Fruit fly (Drosophila melanogaster) whole organism, pupa: Measurements from ENCODE around the gene CG6026.
A peak's percentile ranks its signal among the peaks of the same experiment; 100 is the strongest.

Experiments
- CG10348 ChIP-seq: fragments of 200-800 bp; sonication (Bioruptor generic); IDR thresholded peaks from 2 replicates; pipeline ENCODE4 v1.3.6; 2022; ENCODE audit warnings: missing biosample characterization, missing genetic modification characterization
- CG12605 ChIP-seq: fragments of 200-800 bp; sonication (Bioruptor generic); IDR thresholded peaks from 2 replicates; pipeline ENCODE4 v1.3.6; 2022; ENCODE audit warnings: missing biosample characterization, missing genetic modification characterization
- CG13204 ChIP-seq: fragments of 200-800 bp; sonication (Bioruptor generic); optimal IDR thresholded peaks from 2 replicates; lab custom pipeline; 2018; ENCODE audit warnings: missing biosample characterization, mild to moderate bottlenecking, missing genetic modification characterization, moderate library complexity
- CG14655 ChIP-seq: fragments of 200-800 bp; sonication (Bioruptor generic); optimal IDR thresholded peaks from 3 replicates; lab custom pipeline; 2017; ENCODE audit warnings: mild to moderate bottlenecking, missing biosample characterization, missing genetic modification reagents, missing genetic modification characterization
- CG15710 ChIP-seq: fragments of 200-800 bp; sonication (Bioruptor generic); optimal IDR thresholded peaks from 2 replicates; lab custom pipeline; 2018; ENCODE audit warnings: missing biosample characterization, mild to moderate bottlenecking, missing genetic modification characterization, moderate library complexity
- CG17806 ChIP-seq: fragments of 200-800 bp; sonication (Bioruptor generic); optimal IDR thresholded peaks from 2 replicates; lab custom pipeline; 2018; ENCODE audit warnings: missing biosample characterization, mild to moderate bottlenecking, missing genetic modification characterization, moderate library complexity
- CG32121 ChIP-seq: fragments of 200-800 bp; sonication (Bioruptor generic); IDR thresholded peaks from 2 replicates; pipeline ENCODE4 v1.3.6; 2022; ENCODE audit warnings: missing biosample characterization, missing genetic modification characterization
- CG34367 ChIP-seq: fragments of 200-800 bp; sonication (Bioruptor generic); optimal IDR thresholded peaks from 2 replicates; lab custom pipeline; 2018; ENCODE audit warnings: missing biosample characterization, mild to moderate bottlenecking, missing genetic modification characterization
- CG4496 ChIP-seq: fragments of 200-800 bp; sonication (Bioruptor generic); IDR thresholded peaks from 3 replicates; pipeline ENCODE4 v1.3.6; 2022; ENCODE audit warnings: missing biosample characterization, missing genetic modification characterization
- CG8159 ChIP-seq: fragments of 200-800 bp; sonication (Bioruptor generic); optimal IDR thresholded peaks from 3 replicates; lab custom pipeline; 2018; ENCODE audit warnings: missing biosample characterization, mild to moderate bottlenecking, missing genetic modification characterization, moderate library complexity
- CG8301 ChIP-seq: fragments of 200-800 bp; sonication (Bioruptor generic); optimal IDR thresholded peaks from 2 replicates; lab custom pipeline; 2018; ENCODE audit warnings: missing biosample characterization, mild to moderate bottlenecking, missing genetic modification characterization
- CG9948 ChIP-seq: fragments of 200-800 bp; sonication (Bioruptor generic); optimal IDR thresholded peaks from 2 replicates; lab custom pipeline; 2018; ENCODE audit warnings: missing biosample characterization, mild to moderate bottlenecking, missing genetic modification characterization, moderate library complexity
- D1 ChIP-seq: fragments of 200-800 bp; sonication (Bioruptor generic); optimal IDR thresholded peaks from 2 replicates; lab custom pipeline; 2018; ENCODE audit warnings: missing biosample characterization, mild to moderate bottlenecking, missing genetic modification characterization, moderate library complexity
- EcR ChIP-seq: fragments of 200-800 bp; sonication (Bioruptor generic); optimal IDR thresholded peaks from 3 replicates; lab custom pipeline; 2019; ENCODE audit warnings: missing biosample characterization, missing genetic modification characterization, mild to moderate bottlenecking, moderate library complexity, missing genetic modification reagents
- Ets98B ChIP-seq: fragments of 200-800 bp; sonication (Bioruptor generic); IDR thresholded peaks from 2 replicates; pipeline ENCODE4 v1.3.6; 2022; ENCODE audit warnings: missing biosample characterization, missing genetic modification characterization
- Pif1A ChIP-seq: fragments of 200-800 bp; sonication (Bioruptor generic); optimal IDR thresholded peaks from 3 replicates; lab custom pipeline; 2016; ENCODE audit warnings: missing biosample characterization, missing genetic modification characterization
- Pif1B ChIP-seq: fragments of 200-800 bp; sonication (Bioruptor generic); optimal IDR thresholded peaks from 3 replicates; lab custom pipeline; 2016; ENCODE audit warnings: missing biosample characterization, missing genetic modification characterization
- Snoo ChIP-seq: fragments of 200-800 bp; sonication (Bioruptor generic); optimal IDR thresholded peaks from 3 replicates; lab custom pipeline; 2017; ENCODE audit warnings: missing biosample characterization, mild to moderate bottlenecking, missing genetic modification characterization, inconsistent platforms
- fd96Ca ChIP-seq: fragments of 200-800 bp; sonication (Bioruptor generic); IDR thresholded peaks from 3 replicates; pipeline ENCODE4 v1.3.6; 2022; ENCODE audit warnings: missing biosample characterization, missing genetic modification characterization
- gl ChIP-seq: fragments of 200-800 bp; sonication (Bioruptor generic); optimal IDR thresholded peaks from 2 replicates; lab custom pipeline; 2018; ENCODE audit warnings: missing biosample characterization, mild to moderate bottlenecking, missing genetic modification characterization
- rn ChIP-seq: fragments of 200-800 bp; sonication (Bioruptor generic); IDR thresholded peaks from 2 replicates; pipeline ENCODE4 v1.3.6; 2022; ENCODE audit warnings: missing biosample characterization, missing genetic modification characterization

Gene CG6026

dm6 chr3R:19088962-19089597 is 55.7 kb downstream of the CG6026 start:
- TF ChIP-seq D1 (tag; lab: Kevin White, UChicago) (no peak), CG32121 (no peak), CG17806 (tag; lab: Kevin White, UChicago) (no peak), Snoo (no peak), rn (GFP tag; lab: Robert Waterston, UW) (no peak), CG13204 (GFP tag; lab: Kevin White, UChicago) (no peak), CG10348 (GFP tag; lab: Robert Waterston, UW) (no peak), CG8301 (no peak), CG14655 (GFP tag; lab: Kevin White, UChicago) (no peak), CG34367 (tag; lab: Kevin White, UChicago) (no peak)

dm6 chr3R:19090983-19091748 is 57.8 kb downstream of the CG6026 start:
- TF ChIP-seq CG34367 (tag; lab: Kevin White, UChicago), result no peak
- no peak for TF ChIP-seq fd96Ca (GFP tag; lab: Robert Waterston, UW)
- TF ChIP-seq CG32121, result no peak
- TF ChIP-seq CG8159 (tag; lab: Kevin White, UChicago), result no peak
- no peak for TF ChIP-seq CG13204 (GFP tag; lab: Kevin White, UChicago)
- peak; percentile 11 for TF ChIP-seq EcR (GFP tag; lab: Kevin White, UChicago)
- TF ChIP-seq Pif1A, result no peak

- TF ChIP-seq Pif1B, result no peak
- TF ChIP-seq CG34367 (tag; lab: Kevin White, UChicago), result no peak
- no peak for TF ChIP-seq Pif1A
- no peak for TF ChIP-seq CG15710 (tag; lab: Kevin White, UChicago)
- no peak for TF ChIP-seq CG17806 (tag; lab: Kevin White, UChicago)
- no peak for TF ChIP-seq gl (tag; lab: Kevin White, UChicago)
- TF ChIP-seq CG10348 (GFP tag; lab: Robert Waterston, UW), result no peak
- TF ChIP-seq fd96Ca (GFP tag; lab: Robert Waterston, UW), result no peak
- TF ChIP-seq CG32121, result no peak
- TF ChIP-seq CG4496 (GFP tag; lab: Robert Waterston, UW), result no peak
- no peak for TF ChIP-seq Ets98B (GFP tag; lab: Robert Waterston, UW)
- TF ChIP-seq CG9948 (tag; lab: Kevin White, UChicago), result no peak
- TF ChIP-seq D1 (tag; lab: Kevin White, UChicago), result no peak
- TF ChIP-seq, all 21 proteins: peak for 0
Measured at dm6 chr3R:19091749-19092264, 58.5 kb downstream of the CG6026 start.

dm6 chr3R:19092367-19093126 is 59.2 kb downstream of the CG6026 start:
- TF ChIP-seq CG10348 (GFP tag; lab: Robert Waterston, UW) (no peak), Snoo (no peak), CG14655 (GFP tag; lab: Kevin White, UChicago) (no peak), Ets98B (GFP tag; lab: Robert Waterston, UW) (no peak), rn (GFP tag; lab: Robert Waterston, UW) (no peak), gl (tag; lab: Kevin White, UChicago) (no peak)

- TF ChIP-seq CG10348 (GFP tag; lab: Robert Waterston, UW), result no peak
- TF ChIP-seq Pif1B, result peak; percentile 1
- no peak for TF ChIP-seq CG12605 (GFP tag; lab: Robert Waterston, UW)
- TF ChIP-seq CG9948 (tag; lab: Kevin White, UChicago), result no peak
- no peak for TF ChIP-seq CG17806 (tag; lab: Kevin White, UChicago)
- TF ChIP-seq rn (GFP tag; lab: Robert Waterston, UW), result no peak
- peak; percentile 17 for TF ChIP-seq CG8159 (tag; lab: Kevin White, UChicago)
- no peak for TF ChIP-seq fd96Ca (GFP tag; lab: Robert Waterston, UW)
- TF ChIP-seq EcR (GFP tag; lab: Kevin White, UChicago), result no peak
- peak; percentile 24 for TF ChIP-seq CG8301
- TF ChIP-seq gl (tag; lab: Kevin White, UChicago), result no peak
- TF ChIP-seq D1 (tag; lab: Kevin White, UChicago), result no peak
- TF ChIP-seq CG34367 (tag; lab: Kevin White, UChicago), result no peak
- TF ChIP-seq CG4496 (GFP tag; lab: Robert Waterston, UW), result peak; percentile 35; the same call in 1 of the 3 replicates
- no peak for TF ChIP-seq CG15710 (tag; lab: Kevin White, UChicago)
- no peak for TF ChIP-seq Ets98B (GFP tag; lab: Robert Waterston, UW)
- TF ChIP-seq Pif1A, result peak; percentile 27
- no peak for TF ChIP-seq CG13204 (GFP tag; lab: Kevin White, UChicago)
- no peak for TF ChIP-seq Snoo
- no peak for TF ChIP-seq CG32121
- TF ChIP-seq CG14655 (GFP tag; lab: Kevin White, UChicago), result peak; percentile 45
Measured at dm6 chr3R:19093127-19093812, 59.9 kb downstream of the CG6026 start.
